Fruit fly (Drosophila melanogaster) whole organism, pupa: ENCODE results near the gene CG32369.

ENCODE experiments used
- CG15710 ChIP-seq: fragments of 200-800 bp; sonication (Bioruptor generic); optimal IDR thresholded peaks from 2 replicates; lab custom pipeline; 2018; ENCODE audit warnings: missing biosample characterization, mild to moderate bottlenecking, missing genetic modification characterization, moderate library complexity
- Snoo ChIP-seq: fragments of 200-800 bp; sonication (Bioruptor generic); optimal IDR thresholded peaks from 3 replicates; lab custom pipeline; 2017; ENCODE audit warnings: missing biosample characterization, mild to moderate bottlenecking, missing genetic modification characterization, inconsistent platforms

DNA sequence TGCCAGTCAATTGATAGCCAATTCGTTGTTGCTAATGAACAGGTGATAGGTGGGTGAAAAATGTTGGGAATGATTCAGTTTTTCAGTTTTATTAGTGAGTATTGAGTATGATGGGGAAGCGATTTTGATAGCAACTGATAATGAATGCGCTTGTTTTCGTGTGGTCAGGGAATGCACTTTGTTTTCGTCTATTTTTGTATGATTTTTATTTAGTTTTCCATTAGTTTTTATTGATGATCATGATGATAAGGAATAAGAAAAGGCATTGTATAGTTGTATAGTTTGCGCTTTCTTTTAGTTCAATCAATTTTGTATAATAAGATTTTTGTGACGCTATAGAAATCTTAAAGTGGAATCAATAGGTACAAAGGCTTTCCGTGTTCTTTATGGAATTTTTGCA is 22.3 kb upstream of the CG32369 start:
- no peak for TF ChIP-seq Snoo (tag; lab: Kevin White, UChicago)
- TF ChIP-seq CG15710 (tag; lab: Kevin White, UChicago), result no peak
